Fruit fly (Drosophila melanogaster) whole organism, prepupa: Measurements from ENCODE around the gene CG43064.

Source experiments
- CG10631 ChIP-seq: fragments of 200-800 bp; sonication (Bioruptor generic); optimal IDR thresholded peaks from 2 replicates; lab custom pipeline; 2016; ENCODE audit warnings: missing biosample characterization, missing genetic modification characterization
- CG10669 ChIP-seq: fragments of 200-800 bp; sonication (Bioruptor generic); optimal IDR thresholded peaks from 3 replicates; lab custom pipeline; 2018; ENCODE audit warnings: missing biosample characterization, mild to moderate bottlenecking, missing genetic modification characterization, moderate library complexity
- CG11294 ChIP-seq: fragments of 200-800 bp; sonication (Bioruptor generic); IDR thresholded peaks from 2 replicates; pipeline ENCODE4 v1.3.6; 2022; ENCODE audit warnings: missing biosample characterization, missing genetic modification characterization
- CG11902 ChIP-seq: fragments of 200-800 bp; sonication (Bioruptor generic); optimal IDR thresholded peaks from 3 replicates; lab custom pipeline; 2016; ENCODE audit warnings: missing biosample characterization, missing genetic modification characterization
- CG15336 ChIP-seq: fragments of 200-800 bp; sonication (Bioruptor generic); IDR thresholded peaks from 2 replicates; pipeline ENCODE4 v1.3.6; 2022; ENCODE audit warnings: missing biosample characterization, missing genetic modification characterization
- CG1621 ChIP-seq: fragments of 200-800 bp; sonication (Bioruptor generic); optimal IDR thresholded peaks from 3 replicates; lab custom pipeline; 2018; ENCODE audit warnings: missing biosample characterization, mild to moderate bottlenecking, missing genetic modification characterization
- CG3032 ChIP-seq: fragments of 200-800 bp; optimal IDR thresholded peaks from 2 replicates; lab custom pipeline; 2019; ENCODE audit warnings: missing biosample characterization, mild to moderate bottlenecking, missing genetic modification characterization, moderate library complexity
- CG31627 ChIP-seq: fragments of 200-800 bp; sonication (Bioruptor generic); optimal IDR thresholded peaks from 3 replicates; lab custom pipeline; 2016; ENCODE audit warnings: missing biosample characterization, missing genetic modification characterization
- CG32006 ChIP-seq: fragments of 200-800 bp; sonication (Bioruptor generic); optimal IDR thresholded peaks from 3 replicates; lab custom pipeline; 2017; ENCODE audit warnings: missing biosample characterization, mild to moderate bottlenecking, missing genetic modification characterization
- CG34406 ChIP-seq: fragments of 200-800 bp; sonication (Bioruptor generic); optimal IDR thresholded peaks from 3 replicates; lab custom pipeline; 2016; ENCODE audit warnings: missing biosample characterization, missing genetic modification characterization
- CG3919 ChIP-seq: fragments of 200-800 bp; sonication (Bioruptor generic); optimal IDR thresholded peaks from 3 replicates; lab custom pipeline; 2016; ENCODE audit warnings: missing biosample characterization, missing genetic modification characterization
- CG4318 ChIP-seq: fragments of 200-800 bp; sonication (Bioruptor generic); optimal IDR thresholded peaks from 3 replicates; lab custom pipeline; 2017; ENCODE audit warnings: missing biosample characterization, mild to moderate bottlenecking, missing genetic modification characterization
- CG6163 ChIP-seq: fragments of 200-800 bp; sonication (Bioruptor generic); IDR thresholded peaks from 3 replicates; pipeline ENCODE4 v1.3.6; 2022; ENCODE audit warnings: missing biosample characterization, missing genetic modification characterization
- CG6276 ChIP-seq: fragments of 200-800 bp; sonication (Bioruptor generic); optimal IDR thresholded peaks from 2 replicates; lab custom pipeline; 2017; ENCODE audit warnings: missing biosample characterization, mild to moderate bottlenecking, missing genetic modification characterization
- CG6792 ChIP-seq: fragments of 200-800 bp; sonication (Bioruptor generic); optimal IDR thresholded peaks from 3 replicates; lab custom pipeline; 2016; ENCODE audit warnings: missing biosample characterization, missing genetic modification characterization
- CG6808 ChIP-seq: fragments of 200-800 bp; sonication (Bioruptor generic); optimal IDR thresholded peaks from 3 replicates; lab custom pipeline; 2017; ENCODE audit warnings: missing biosample characterization, missing genetic modification characterization, mild to moderate bottlenecking, moderate library complexity, missing genetic modification reagents
- CG6854 ChIP-seq: fragments of 200-800 bp; sonication (Bioruptor generic); optimal IDR thresholded peaks from 2 replicates; lab custom pipeline; 2017; ENCODE audit warnings: missing biosample characterization, mild to moderate bottlenecking, missing genetic modification characterization
- CG8119 ChIP-seq: fragments of 200-800 bp; sonication (Bioruptor generic); IDR thresholded peaks from 3 replicates; pipeline ENCODE4 v1.3.6; 2022; ENCODE audit warnings: missing biosample characterization, missing genetic modification characterization
- CG8319 ChIP-seq: fragments of 200-800 bp; sonication (Bioruptor generic); optimal IDR thresholded peaks from 3 replicates; lab custom pipeline; 2016; ENCODE audit warnings: missing biosample characterization, missing genetic modification characterization
- CG8632 ChIP-seq: fragments of 200-800 bp; sonication (Bioruptor generic); optimal IDR thresholded peaks from 3 replicates; lab custom pipeline; 2016; ENCODE audit warnings: missing biosample characterization, missing genetic modification characterization
- CG9139 ChIP-seq: fragments of 200-800 bp; sonication (Bioruptor generic); optimal IDR thresholded peaks from 3 replicates; lab custom pipeline; 2017; ENCODE audit warnings: missing biosample characterization, mild to moderate bottlenecking, missing genetic modification characterization
- Eip75B ChIP-seq: fragments of 200-800 bp; sonication (Bioruptor generic); optimal IDR thresholded peaks from 3 replicates; lab custom pipeline; 2016; ENCODE audit warnings: missing biosample characterization, missing genetic modification characterization
- Eip93F ChIP-seq: fragments of 200-800 bp; sonication (Bioruptor generic); optimal IDR thresholded peaks from 2 replicates; lab custom pipeline; 2016; ENCODE audit warnings: missing biosample characterization, mild to moderate bottlenecking, missing genetic modification characterization
- Ets21C ChIP-seq: fragments of 200-800 bp; sonication (Bioruptor generic); optimal IDR thresholded peaks from 3 replicates; lab custom pipeline; 2016; ENCODE audit warnings: missing biosample characterization, missing genetic modification characterization
- Gug ChIP-seq: fragments of 200-800 bp; sonication (Bioruptor generic); IDR thresholded peaks from 2 replicates; pipeline ENCODE4 v1.3.6; 2022; ENCODE audit warnings: missing biosample characterization, missing genetic modification characterization
- Hr38 ChIP-seq: sonication (Bioruptor generic); optimal IDR thresholded peaks from 2 replicates; lab custom pipeline; 2016; ENCODE audit warnings: missing biosample characterization, missing genetic modification characterization
- Hr39 ChIP-seq: fragments of 200-800 bp; sonication (Bioruptor generic); optimal IDR thresholded peaks from 2 replicates; lab custom pipeline; 2016; ENCODE audit warnings: missing biosample characterization, missing genetic modification characterization
- Hr4 ChIP-seq: fragments of 200-800 bp; sonication (Bioruptor generic); optimal IDR thresholded peaks from 3 replicates; lab custom pipeline; 2016; ENCODE audit warnings: missing biosample characterization, missing genetic modification characterization
- Met ChIP-seq: fragments of 200-800 bp; sonication (Bioruptor generic); optimal IDR thresholded peaks from 3 replicates; lab custom pipeline; 2016; ENCODE audit warnings: missing biosample characterization, missing genetic modification characterization
- Sox102F ChIP-seq: fragments of 200-800 bp; sonication (Bioruptor generic); optimal IDR thresholded peaks from 2 replicates; lab custom pipeline; 2016; ENCODE audit warnings: missing biosample characterization, mild to moderate bottlenecking, missing genetic modification characterization
- Sox14 ChIP-seq: fragments of 200-800 bp; sonication (Bioruptor generic); optimal IDR thresholded peaks from 3 replicates; lab custom pipeline; 2016; ENCODE audit warnings: missing biosample characterization, missing genetic modification characterization
- Sox15 ChIP-seq: fragments of 200-800 bp; sonication (Bioruptor generic); optimal IDR thresholded peaks from 3 replicates; lab custom pipeline; 2016; ENCODE audit warnings: missing biosample characterization, missing genetic modification characterization
- achi ChIP-seq: fragments of 200-800 bp; sonication (Bioruptor generic); optimal IDR thresholded peaks from 3 replicates; lab custom pipeline; 2016; ENCODE audit warnings: missing biosample characterization, missing genetic modification characterization
- acj6 ChIP-seq: fragments of 200-800 bp; sonication (Bioruptor generic); optimal IDR thresholded peaks from 3 replicates; lab custom pipeline; 2016; ENCODE audit warnings: missing biosample characterization, missing genetic modification characterization
- cyc ChIP-seq: fragments of 200-800 bp; sonication (Bioruptor generic); optimal IDR thresholded peaks from 3 replicates; lab custom pipeline; 2016; ENCODE audit warnings: missing biosample characterization, missing genetic modification characterization
- dac ChIP-seq: fragments of 200-800 bp; sonication (Bioruptor generic); optimal IDR thresholded peaks from 2 replicates; lab custom pipeline; 2017; ENCODE audit warnings: missing biosample characterization, mild to moderate bottlenecking, missing genetic modification characterization
- dsx ChIP-seq: fragments of 200-800 bp; optimal IDR thresholded peaks from 3 replicates; lab custom pipeline; 2019; ENCODE audit warnings: missing biosample characterization, mild to moderate bottlenecking, missing genetic modification characterization, moderate library complexity; ENCODE audit not compliant: poor library complexity, severe bottlenecking
- fd59A ChIP-seq: fragments of 200-800 bp; sonication (Bioruptor generic); optimal IDR thresholded peaks from 2 replicates; lab custom pipeline; 2017; ENCODE audit warnings: missing biosample characterization, mild to moderate bottlenecking, missing genetic modification characterization, missing genetic modification reagents
- fd85E ChIP-seq: fragments of 200-800 bp; sonication (Bioruptor generic); optimal IDR thresholded peaks from 3 replicates; lab custom pipeline; 2016; ENCODE audit warnings: missing biosample characterization, missing genetic modification characterization
- fkh ChIP-seq: fragments of 200-800 bp; sonication (Bioruptor generic); optimal IDR thresholded peaks from 3 replicates; lab custom pipeline; 2017; ENCODE audit warnings: missing biosample characterization, mild to moderate bottlenecking, missing genetic modification characterization, moderate library complexity
- lz ChIP-seq: fragments of 200-800 bp; sonication (Bioruptor generic); optimal IDR thresholded peaks from 3 replicates; lab custom pipeline; 2016; ENCODE audit warnings: missing biosample characterization, missing genetic modification characterization
- net ChIP-seq: fragments of 200-800 bp; sonication (Bioruptor generic); optimal IDR thresholded peaks from 3 replicates; lab custom pipeline; 2016; ENCODE audit warnings: missing biosample characterization, missing genetic modification characterization
- pdm3 ChIP-seq: fragments of 200-800 bp; sonication (Bioruptor generic); optimal IDR thresholded peaks from 3 replicates; lab custom pipeline; 2016; ENCODE audit warnings: missing biosample characterization, missing genetic modification characterization
- salr ChIP-seq, 2 experiments: fragments of 200-800 bp; sonication (Bioruptor generic); optimal IDR thresholded peaks; 3 replicates each; lab custom pipeline; 2016 to 2018; ENCODE audit warnings: missing biosample characterization in 2 of 2, missing genetic modification characterization in 2 of 2, mild to moderate bottlenecking in 1 of 2
- spab ChIP-seq: fragments of 200-800 bp; sonication (Bioruptor generic); optimal IDR thresholded peaks from 2 replicates; lab custom pipeline; 2017; ENCODE audit warnings: missing biosample characterization, mild to moderate bottlenecking, missing genetic modification characterization, missing genetic modification reagents
- svp ChIP-seq: fragments of 200-800 bp; sonication (Bioruptor generic); peaks from one replicate; lab custom pipeline; 2016; ENCODE audit warnings: missing biosample characterization, missing genetic modification characterization
- vri ChIP-seq: fragments of 200-800 bp; sonication (Bioruptor generic); optimal IDR thresholded peaks from 3 replicates; lab custom pipeline; 2016; ENCODE audit warnings: missing biosample characterization, mild to moderate bottlenecking, missing genetic modification characterization

Gene CG43064

DNA sequence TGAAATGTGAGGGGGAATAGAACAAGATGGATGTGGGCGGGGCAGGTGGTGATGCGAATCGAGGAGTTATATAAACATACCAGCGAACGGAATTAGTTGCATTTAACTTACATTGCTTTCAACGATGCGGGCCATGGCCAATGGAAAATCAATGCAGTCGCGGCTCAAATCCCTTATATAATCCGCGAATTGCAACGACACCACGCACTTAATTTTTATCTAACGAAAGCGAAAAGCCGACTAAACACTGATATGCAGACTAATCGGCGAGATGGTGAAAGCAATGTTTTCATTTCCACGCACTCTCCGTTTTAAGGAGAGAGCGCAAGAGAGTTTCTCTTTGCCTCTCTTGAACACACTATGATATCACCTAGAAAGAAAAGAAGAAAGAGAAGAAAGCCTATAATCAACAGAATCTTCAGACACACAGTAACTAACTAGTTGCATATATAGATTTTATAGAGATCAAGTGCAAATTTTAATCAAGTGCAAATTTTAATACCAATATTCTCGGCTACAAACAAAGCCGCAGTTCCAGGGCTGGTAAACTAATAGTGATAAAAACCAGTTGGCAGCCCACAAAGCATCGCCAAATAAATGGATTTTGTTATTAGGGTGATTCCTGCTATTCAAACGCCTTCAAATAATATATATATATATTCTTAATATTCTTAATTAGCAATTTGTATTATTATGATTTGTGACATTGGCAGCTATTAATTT, 14.6 kb downstream of the CG43064 start, which contains the start of the genes CG11597 and CG5946 (continued):
- TF ChIP-seq cyc (GFP tag; lab: Kevin White, UChicago) = peak; percentile 13

DNA sequence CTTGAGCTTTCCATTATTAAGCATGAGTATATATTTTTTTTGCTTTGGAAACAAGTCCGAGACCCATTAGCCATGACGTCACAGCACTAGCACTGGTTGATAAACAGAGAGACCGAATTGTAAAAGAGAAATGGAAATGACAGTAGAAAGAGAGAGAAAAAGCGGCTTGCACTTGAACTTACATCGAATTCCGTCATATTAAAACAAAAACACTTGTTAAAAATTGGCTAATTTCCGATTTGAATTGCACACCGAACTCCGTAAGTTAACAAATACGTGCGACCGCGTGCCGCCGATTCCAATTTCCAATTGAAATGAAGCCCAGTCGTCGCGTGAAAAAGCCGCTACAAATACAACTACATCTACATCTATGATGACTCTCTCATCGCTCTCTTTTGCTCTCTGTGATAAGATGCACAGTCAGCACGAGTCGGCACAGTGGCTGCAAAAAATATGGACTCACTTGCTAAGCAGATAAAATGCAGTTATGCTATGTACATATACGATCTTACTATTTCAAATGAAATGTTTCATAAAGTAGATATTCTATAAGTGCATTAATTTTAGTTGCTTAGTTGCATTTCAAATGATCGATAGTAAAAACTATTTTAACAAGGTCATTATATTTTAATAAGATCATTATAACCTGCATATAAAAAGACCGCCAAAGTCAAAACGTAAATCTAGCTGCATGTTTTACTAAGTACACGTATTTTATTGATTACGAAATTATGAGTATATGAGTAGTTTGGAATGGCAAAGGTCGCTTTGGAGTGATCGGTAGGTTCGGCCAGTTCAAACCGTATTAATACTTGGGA, 16.7 kb downstream of the CG43064 start:
- TF ChIP-seq CG11294 (GFP tag; lab: Robert Waterston, UW) (peak; percentile 27; the same call in 1 of the 2 replicates), CG8632 (peak; percentile 6), CG1621 (tag; lab: Kevin White, UChicago) (no peak), CG4318 (GFP tag; lab: Kevin White, UChicago) (no peak), CG8319 (GFP tag; lab: Kevin White, UChicago) (no peak), CG6854 (GFP tag; lab: Kevin White, UChicago) (peak; percentile 40), CG6792 (GFP tag; lab: Kevin White, UChicago) (peak; percentile 20), CG10631 (GFP tag; lab: Kevin White, UChicago) (no peak), CG3032 (tag; lab: Kevin White, UChicago) (no peak), achi (GFP tag; lab: Kevin White, UChicago) (peak; percentile 38), Eip93F (GFP tag; lab: Kevin White, UChicago) (no peak), Gug (GFP tag; lab: Robert Waterston, UW) (no peak), net (peak; percentile 58), Hr4 (GFP tag; lab: Kevin White, UChicago) (peak; percentile 43), vri (peak; percentile 59), CG6808 (peak; percentile 57), CG3919 (GFP tag; lab: Kevin White, UChicago) (no peak), fd85E (GFP tag; lab: Kevin White, UChicago) (peak; percentile 30), CG8119 (GFP tag; lab: Robert Waterston, UW) (peak; percentile 27; the same call in 2 of the 3 replicates), CG10669 (GFP tag; lab: Kevin White, UChicago) (no peak), CG34406 (GFP tag; lab: Kevin White, UChicago) (peak; percentile 14), CG11902 (GFP tag; lab: Kevin White, UChicago) (no peak), CG32006 (GFP tag; lab: Kevin White, UChicago) (no peak), Hr38 (GFP tag; lab: Kevin White, UChicago) (no peak), CG15336 (peak; percentile 50), Eip75B (GFP tag; lab: Kevin White, UChicago) (no peak), CG9139 (no peak), fkh (no peak), Met (GFP tag; lab: Kevin White, UChicago) (no peak), spab (GFP tag; lab: Kevin White, UChicago) (no peak), dsx (no peak), Sox102F (GFP tag; lab: Kevin White, UChicago) (peak; percentile 63), CG31627 (GFP tag; lab: Kevin White, UChicago) (peak; percentile 33), salr (GFP tag; optimal IDR thresholded peaks at IDR 0.05; lab: Kevin White, UChicago) (no peak), Sox15 (GFP tag; lab: Kevin White, UChicago) (no peak), CG6276 (GFP tag; lab: Kevin White, UChicago) (no peak), svp (GFP tag; lab: Kevin White, UChicago) (no peak), Hr39 (peak; percentile 38), fd59A (GFP tag; lab: Kevin White, UChicago) (no peak), pdm3 (GFP tag; lab: Kevin White, UChicago) (peak; percentile 43), CG6163 (GFP tag; lab: Robert Waterston, UW) (peak; percentile 70; the same call in 2 of the 3 replicates), lz (GFP tag; lab: Kevin White, UChicago) (peak; percentile 38), dac (GFP tag; lab: Kevin White, UChicago) (no peak), acj6 (GFP tag; lab: Kevin White, UChicago) (peak; percentile 24), Sox14 (GFP tag; lab: Kevin White, UChicago) (peak; percentile 44), Ets21C (no peak)
